Worm (Caenorhabditis elegans) whole organism, midembryonic: ENCODE results near the gene droe-4.

Source experiments
- cog-1 ChIP-seq: sonication (generic microtip); optimal IDR thresholded peaks from 2 replicates; lab custom pipeline; 2016; ENCODE audit warnings: missing genetic modification characterization, missing compliant biosample characterization
- flt-1 ChIP-seq: fragments of 200-800 bp; sonication (Bioruptor generic); IDR thresholded peaks from 2 replicates; pipeline ENCODE4 v1.3.6; 2022; ENCODE audit warnings: missing genetic modification characterization, missing compliant biosample characterization
- klf-2 ChIP-seq: fragments of 200-800 bp; sonication (Bioruptor generic); conservative IDR thresholded peaks from 2 replicates; pipeline ENCODE4 v1.3.6; 2022; ENCODE audit warnings: missing genetic modification reagents, missing genetic modification characterization, missing compliant biosample characterization
- med-1 ChIP-seq: sonication (generic microtip); optimal IDR thresholded peaks from 2 replicates; lab custom pipeline; 2017; ENCODE audit warnings: missing genetic modification characterization, mild to moderate bottlenecking, missing compliant biosample characterization, antibody characterized with exemption, missing genetic modification reagents; ENCODE audit not compliant: insufficient read depth
- ref-1 ChIP-seq: fragments of 200-800 bp; sonication (Bioruptor generic); conservative IDR thresholded peaks from 2 replicates; pipeline ENCODE4 v1.3.6; 2022; ENCODE audit warnings: missing genetic modification reagents, missing genetic modification characterization, missing compliant biosample characterization
- tab-1 ChIP-seq: fragments of 200-800 bp; sonication (Bioruptor generic); IDR thresholded peaks from 2 replicates; pipeline ENCODE4 v1.3.6; 2022; ENCODE audit warnings: missing genetic modification characterization, missing compliant biosample characterization
- ztf-29 ChIP-seq: fragments of 200-800 bp; sonication (Bioruptor generic); IDR thresholded peaks from 2 replicates; pipeline ENCODE4 v1.3.6; 2022; ENCODE audit warnings: missing genetic modification reagents, missing genetic modification characterization, missing compliant biosample characterization

ce11 chrV:14001929-14002328 lies 9.5 kb downstream of the droe-4 start:
- TF ChIP-seq flt-1 (no peak), cog-1 (tag; lab: Kevin White, UChicago) (no peak), med-1 (GFP tag; lab: Kevin White, UChicago) (no peak), ztf-29 (GFP tag; lab: Robert Waterston, UW) (no peak), klf-2 (no peak), tab-1 (GFP tag; lab: Robert Waterston, UW) (no peak), ref-1 (GFP tag; lab: Robert Waterston, UW) (no peak)
